Fruit fly (Drosophila melanogaster) whole organism, larva: ENCODE measurements around the gene peg.

Source experiments
- noc ChIP-seq: fragments of 200-800 bp; sonication (Bioruptor generic); optimal IDR thresholded peaks from 3 replicates; lab custom pipeline; 2019; ENCODE audit warnings: missing biosample characterization, mild to moderate bottlenecking, missing genetic modification characterization, moderate library complexity

Gene peg

dm6 chr3R:21023902-21024541, at the start of gene peg:
peg (minus strand) TSS chr3R:21024163.
- TF ChIP-seq noc (tag; lab: Kevin White, UChicago), result no peak

dm6 chr3R:21073707-21074106, 49.7 kb upstream of the peg start, which contains the start of gene dmrt93B:
dmrt93B (plus strand) TSS chr3R:21074007.
- no peak for TF ChIP-seq noc (tag; lab: Kevin White, UChicago)

DNA sequence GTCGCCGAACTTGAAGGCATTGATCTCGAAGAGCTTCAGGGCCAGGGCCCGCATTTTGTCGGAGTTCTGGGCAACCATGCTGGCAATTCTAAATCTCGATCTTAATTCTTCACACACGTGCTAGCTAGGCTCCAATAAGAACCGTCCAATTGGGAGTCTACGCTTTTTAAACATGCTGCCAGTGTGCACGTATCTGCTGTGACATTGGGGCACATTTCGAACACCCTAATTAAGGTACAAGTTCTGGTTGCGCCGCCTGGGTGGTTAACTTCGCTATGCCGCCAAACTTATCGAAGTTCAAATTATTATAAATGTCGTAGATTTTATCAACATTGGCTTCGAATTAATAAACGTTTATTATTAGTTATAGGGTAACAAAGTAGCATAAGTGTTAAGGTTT, 49.2 kb upstream of the peg start, which contains the start of gene r-l:
Gene r-l (minus strand): TSS at position 179 of the 400 bp plus-strand sequence.
- no peak for TF ChIP-seq noc (tag; lab: Kevin White, UChicago)

- TF ChIP-seq noc (tag; lab: Kevin White, UChicago), result peak; percentile 53
Observed at dm6 chr3R:21071943-21072500, 48.1 kb upstream of the peg start.

dm6 chr3R:21071312-21071711, 47.3 kb upstream of the peg start:
- TF ChIP-seq noc (tag; lab: Kevin White, UChicago), result no peak

- no peak for TF ChIP-seq noc (tag; lab: Kevin White, UChicago)
Observed at dm6 chr3R:21069742-21070141, 45.8 kb upstream of the peg start.

DNA sequence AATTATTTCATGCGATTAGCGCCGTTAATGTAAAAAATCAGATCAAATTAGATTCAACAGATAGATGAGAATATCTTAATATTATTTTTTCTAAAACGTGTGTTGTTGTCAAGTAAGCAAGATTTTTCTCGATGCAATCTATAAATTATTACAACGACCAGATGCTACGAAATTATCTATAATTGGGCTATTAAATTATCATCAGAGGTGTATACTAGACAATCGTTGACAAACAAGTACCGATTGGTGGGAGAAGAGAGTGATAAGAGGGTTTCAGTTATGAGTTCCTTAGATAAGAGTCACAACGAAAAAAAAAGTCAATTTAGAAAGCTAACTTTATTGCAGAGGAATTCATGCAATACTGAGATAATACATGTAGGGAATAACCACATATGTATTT, 43.6 kb upstream of the peg start:
- TF ChIP-seq noc (tag; lab: Kevin White, UChicago), result no peak

DNA sequence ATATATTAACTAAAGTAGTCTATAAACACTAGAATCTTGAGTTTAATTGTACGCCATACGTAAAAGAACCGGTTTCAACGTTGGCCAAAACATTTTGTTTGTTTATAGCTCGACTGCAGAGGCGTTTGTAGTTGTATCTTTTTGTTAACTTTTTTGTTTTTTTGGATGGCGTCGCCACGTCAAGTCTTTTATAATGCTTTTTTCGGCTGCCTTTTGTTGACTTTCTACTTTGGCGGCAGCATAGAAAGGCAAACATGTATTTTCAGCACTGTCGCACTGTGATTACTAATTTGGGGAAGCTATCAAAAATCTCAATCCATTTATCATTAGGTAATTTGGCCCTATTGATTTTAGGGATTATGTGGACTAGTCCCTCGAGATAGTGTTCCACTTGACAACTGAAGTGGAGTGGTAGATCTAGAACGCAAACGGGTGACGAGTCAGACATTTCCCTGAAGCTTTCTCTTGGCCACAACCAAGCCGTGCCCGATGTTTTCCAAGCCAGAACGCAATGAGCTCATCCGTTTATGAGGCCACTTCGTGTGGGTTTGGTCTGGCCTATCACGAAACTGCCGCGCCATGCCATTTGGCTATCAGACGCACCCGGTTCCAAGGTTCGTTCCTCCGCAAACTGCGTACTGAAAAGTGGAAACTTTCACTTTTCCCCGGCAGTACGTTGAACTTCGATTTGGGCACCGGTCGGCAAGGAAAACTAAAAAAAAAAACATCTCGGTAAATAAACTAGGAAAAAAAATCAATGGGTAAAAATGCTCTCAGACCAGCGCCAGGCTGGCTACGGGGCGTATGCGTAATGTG, 42.7 kb upstream of the peg start:
- TF ChIP-seq noc (tag; lab: Kevin White, UChicago), result no peak

DNA sequence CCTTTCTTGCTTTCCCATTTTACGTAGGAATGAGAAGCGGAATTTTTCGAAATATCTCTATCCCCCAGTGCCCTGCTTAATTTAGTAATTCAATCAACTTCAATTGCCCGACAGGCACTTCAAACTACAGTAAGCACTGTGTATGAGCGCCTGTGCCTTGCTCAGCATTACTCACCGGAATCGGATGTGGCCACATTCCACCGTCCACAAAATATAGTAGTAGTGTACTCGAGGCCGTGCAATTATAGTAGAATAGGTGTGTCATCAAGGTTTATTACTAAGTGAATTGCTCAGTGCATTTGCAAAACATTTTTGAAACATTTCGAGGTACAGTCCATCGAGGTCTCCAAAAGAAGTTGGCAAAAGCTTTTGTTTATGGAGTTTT, 41.7 kb upstream of the peg start:
- no peak for TF ChIP-seq noc (tag; lab: Kevin White, UChicago)

DNA sequence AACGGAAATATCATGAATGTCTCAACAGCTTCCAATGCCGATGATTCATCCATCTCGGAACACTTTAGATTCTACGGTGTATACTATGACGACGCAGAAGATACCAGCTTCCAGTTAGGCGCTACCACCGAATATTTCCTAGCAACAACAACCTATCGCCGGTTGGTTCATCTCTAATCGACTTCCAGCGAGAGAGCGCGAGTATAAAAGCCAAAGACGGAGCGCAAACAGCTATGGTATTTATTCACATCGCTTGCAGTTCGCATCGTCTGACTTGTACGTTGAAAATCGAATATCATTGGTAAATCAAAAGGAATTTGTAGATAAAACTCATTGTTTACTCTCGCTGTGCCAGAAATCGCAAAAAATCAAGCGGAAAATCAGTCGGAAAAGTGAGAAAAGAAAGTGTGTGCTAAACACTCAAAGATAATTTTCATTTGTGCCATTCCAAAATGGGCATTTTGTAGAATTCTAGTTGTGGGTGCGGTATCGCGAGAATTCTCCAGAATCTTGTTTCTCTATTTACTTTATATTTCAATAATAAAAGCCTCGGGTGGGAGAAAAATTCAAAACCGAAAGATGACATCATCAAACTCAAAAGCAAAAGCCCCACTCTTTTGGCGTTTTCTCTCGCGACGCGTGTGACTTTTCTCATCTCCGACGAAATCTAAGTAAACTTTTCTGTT, 41.2 kb upstream of the peg start, which contains the start of gene AnxB9:
Gene AnxB9 (plus strand): TSS at position 232 of the 686 bp plus-strand sequence.
- TF ChIP-seq noc (tag; lab: Kevin White, UChicago), result peak; percentile 60

DNA sequence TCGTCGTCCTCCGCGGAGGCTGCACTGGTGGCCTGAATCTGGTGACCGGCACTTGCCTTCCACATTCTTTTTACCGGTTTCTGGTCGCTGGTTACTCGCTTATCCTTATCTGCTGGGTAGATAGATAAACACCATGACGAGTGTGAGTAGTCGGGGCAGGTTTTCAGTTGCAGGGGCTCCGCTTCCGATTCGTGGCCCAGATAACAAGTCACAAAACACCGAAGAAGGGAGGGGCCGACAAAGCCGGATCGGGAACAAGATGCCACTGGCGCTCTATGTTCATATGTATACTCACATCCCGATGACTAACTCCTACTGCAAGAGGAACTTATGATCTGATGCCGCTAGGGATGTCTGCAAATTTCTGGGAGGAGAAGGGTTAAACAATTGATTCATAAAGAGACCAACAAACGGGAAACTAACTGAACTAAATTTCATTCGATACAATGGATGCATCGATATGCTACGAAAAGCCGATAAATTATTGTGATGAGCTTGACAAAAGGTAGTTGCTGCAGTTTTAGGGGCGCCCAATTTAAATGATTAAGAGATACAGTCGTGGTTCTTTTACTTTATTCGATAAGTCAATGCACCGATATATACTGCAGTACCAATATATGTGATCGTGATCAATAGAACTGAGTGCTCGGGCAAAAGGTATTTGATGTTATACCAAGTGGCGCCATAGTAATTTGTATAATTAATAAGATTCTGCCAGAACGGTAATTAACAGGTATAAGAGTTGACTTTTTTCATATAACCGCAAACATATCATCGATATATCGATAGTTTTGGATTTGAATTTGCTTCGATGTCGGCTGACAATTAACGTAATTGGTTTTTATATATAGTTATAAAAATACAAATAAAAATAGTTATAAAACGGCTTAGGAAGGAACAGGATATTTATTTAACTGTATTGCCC, 40.3 kb upstream of the peg start, which contains the start of gene Cortactin:
Gene Cortactin (minus strand): TSS at position 472 of the 925 bp plus-strand sequence.
- TF ChIP-seq noc (tag; lab: Kevin White, UChicago), result peak; percentile 9

DNA sequence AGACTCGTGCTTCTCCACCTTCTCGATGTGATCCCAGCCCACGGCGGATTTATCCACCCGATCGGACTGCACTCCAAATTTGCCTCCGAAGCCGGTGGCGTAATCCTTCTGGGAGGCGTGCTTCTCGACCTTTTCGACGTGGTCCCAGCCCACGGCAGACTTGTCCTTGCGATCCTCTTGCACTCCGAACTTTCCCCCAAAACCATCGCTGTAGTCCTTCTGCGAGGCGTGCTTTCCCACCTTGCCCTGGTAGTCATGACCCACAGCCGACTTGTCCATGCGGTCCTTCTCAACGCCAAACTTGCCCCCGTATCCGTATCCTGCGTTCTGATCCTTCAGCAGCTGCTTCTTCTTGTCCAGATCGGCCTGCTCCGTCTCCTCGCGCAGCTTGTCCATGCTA, 39.5 kb upstream of the peg start:
- no peak for TF ChIP-seq noc (tag; lab: Kevin White, UChicago)

dm6 chr3R:21060430-21061245, 36.7 kb upstream of the peg start, which contains the start of gene Mvl:
Mvl (minus strand) TSS chr3R:21060800.
- TF ChIP-seq noc (tag; lab: Kevin White, UChicago), result peak; percentile 21
